Fruit fly (Drosophila melanogaster) whole organism, embryonic: Measurements from ENCODE around the gene Df31.

ENCODE experiments used
- Abd-B ChIP-seq: fragments of 200-800 bp; sonication (Bioruptor generic); optimal IDR thresholded peaks from 2 replicates; lab custom pipeline; 2018; ENCODE audit warnings: missing biosample characterization, mild to moderate bottlenecking, missing genetic modification characterization, moderate library complexity
- CG10654 ChIP-seq: fragments of 200-800 bp; sonication (Bioruptor generic); optimal IDR thresholded peaks from 2 replicates; lab custom pipeline; 2016; ENCODE audit warnings: missing biosample characterization, missing genetic modification characterization
- CG11398 ChIP-seq: fragments of 200-800 bp; sonication (Bioruptor generic); optimal IDR thresholded peaks from 2 replicates; lab custom pipeline; 2016; ENCODE audit warnings: missing biosample characterization, missing genetic modification characterization
- CG11696 ChIP-seq: fragments of 200-800 bp; sonication (Bioruptor generic); IDR thresholded peaks from 2 replicates; pipeline ENCODE4 v1.3.6; 2022; ENCODE audit warnings: missing biosample characterization, missing genetic modification characterization
- CG1233 ChIP-seq: fragments of 200-800 bp; sonication (Bioruptor generic); optimal IDR thresholded peaks from 4 replicates; lab custom pipeline; 2018; ENCODE audit warnings: missing biosample characterization, mild to moderate bottlenecking, missing genetic modification characterization
- CG14441 ChIP-seq: fragments of 200-800 bp; sonication (Bioruptor generic); IDR thresholded peaks from 2 replicates; pipeline ENCODE4 v1.3.6; 2022; ENCODE audit warnings: missing biosample characterization, missing genetic modification characterization
- CG17359 ChIP-seq: fragments of 200-800 bp; sonication (Bioruptor generic); optimal IDR thresholded peaks from 3 replicates; lab custom pipeline; 2018; ENCODE audit warnings: missing biosample characterization, mild to moderate bottlenecking, missing genetic modification characterization, moderate library complexity
- CG17802 ChIP-seq: fragments of 200-800 bp; sonication (Bioruptor generic); optimal IDR thresholded peaks from 2 replicates; lab custom pipeline; 2018; ENCODE audit warnings: missing biosample characterization, mild to moderate bottlenecking, missing genetic modification characterization, moderate library complexity
- CG18262 ChIP-seq: fragments of 200-800 bp; optimal IDR thresholded peaks from 3 replicates; lab custom pipeline; 2019; ENCODE audit warnings: missing biosample characterization, mild to moderate bottlenecking, missing genetic modification characterization, moderate library complexity
- CG2889 ChIP-seq: fragments of 200-800 bp; sonication (Bioruptor generic); IDR thresholded peaks from 3 replicates; pipeline ENCODE4 v1.3.6; 2022; ENCODE audit warnings: missing biosample characterization, missing genetic modification characterization
- CG33557 ChIP-seq: fragments of 200-800 bp; sonication (Bioruptor generic); optimal IDR thresholded peaks from 2 replicates; lab custom pipeline; 2019; ENCODE audit warnings: missing biosample characterization, mild to moderate bottlenecking, missing genetic modification characterization, moderate library complexity
- CG34422 ChIP-seq: fragments of 200-800 bp; sonication (Bioruptor generic); IDR thresholded peaks from 3 replicates; pipeline ENCODE4 v1.3.6; 2022; ENCODE audit warnings: missing biosample characterization, missing genetic modification characterization
- CG4404 ChIP-seq: fragments of 200-800 bp; sonication (Bioruptor generic); IDR thresholded peaks from 2 replicates; pipeline ENCODE4 v1.3.6; 2022; ENCODE audit warnings: missing biosample characterization, missing genetic modification characterization
- CG4617 ChIP-seq: fragments of 200-800 bp; sonication (Bioruptor generic); optimal IDR thresholded peaks from 3 replicates; lab custom pipeline; 2016; ENCODE audit warnings: missing biosample characterization, missing genetic modification characterization, borderline replicate concordance
- CG6765 ChIP-seq: fragments of 200-800 bp; sonication (Bioruptor generic); optimal IDR thresholded peaks from 3 replicates; lab custom pipeline; 2017; ENCODE audit warnings: missing biosample characterization, mild to moderate bottlenecking, missing genetic modification characterization
- CG8290 ChIP-seq, 3 experiments: fragments of 200-800 bp; sonication (Bioruptor generic); optimal IDR thresholded peaks; 2 replicates each; lab custom pipeline; 2016 to 2019; ENCODE audit warnings: missing biosample characterization in 3 of 3, missing genetic modification characterization in 3 of 3, mild to moderate bottlenecking in 2 of 3, moderate library complexity in 1 of 3
- CG8359 ChIP-seq: fragments of 200-800 bp; sonication (Bioruptor generic); optimal IDR thresholded peaks from 2 replicates; lab custom pipeline; 2017; ENCODE audit warnings: missing biosample characterization, mild to moderate bottlenecking, missing genetic modification characterization, borderline replicate concordance
- CTCF ChIP-seq: fragments of 200-800 bp; sonication (Bioruptor generic); optimal IDR thresholded peaks from 2 replicates; lab custom pipeline; 2017; ENCODE audit warnings: missing biosample characterization, mild to moderate bottlenecking, missing genetic modification characterization, moderate library complexity
- Dip3 ChIP-seq: fragments of 200-800 bp; sonication (Bioruptor generic); optimal IDR thresholded peaks from 3 replicates; lab custom pipeline; 2016; ENCODE audit warnings: missing biosample characterization, missing genetic modification characterization
- Dll ChIP-seq: fragments of 200-800 bp; sonication (Bioruptor generic); IDR thresholded peaks from 4 replicates; pipeline ENCODE4 v1.3.6; 2022; ENCODE audit warnings: missing biosample characterization, missing genetic modification characterization; ENCODE audit not compliant: partially characterized antibody
- Dp ChIP-seq: fragments of 200-800 bp; sonication (Bioruptor generic); optimal IDR thresholded peaks from 2 replicates; lab custom pipeline; 2018; ENCODE audit warnings: missing biosample characterization, mild to moderate bottlenecking, missing genetic modification characterization, moderate library complexity
- HLH3B ChIP-seq: fragments of 200-800 bp; sonication (Bioruptor generic); IDR thresholded peaks from 2 replicates; pipeline ENCODE4 v1.3.6; 2022; ENCODE audit warnings: missing biosample characterization, missing genetic modification characterization
- MESR4 ChIP-seq: fragments of 200-800 bp; sonication (Bioruptor generic); optimal IDR thresholded peaks from 2 replicates; lab custom pipeline; 2018; ENCODE audit warnings: missing biosample characterization, mild to moderate bottlenecking, missing genetic modification characterization, moderate library complexity
- Meics ChIP-seq: fragments of 200-800 bp; sonication (Bioruptor generic); optimal IDR thresholded peaks from 2 replicates; lab custom pipeline; 2017; ENCODE audit warnings: missing biosample characterization, mild to moderate bottlenecking, missing genetic modification characterization
- Oaz ChIP-seq: fragments of 200-800 bp; sonication (Bioruptor generic); IDR thresholded peaks from 2 replicates; pipeline ENCODE4 v1.3.6; 2022; ENCODE audit warnings: missing biosample characterization, missing genetic modification characterization
- PHDP ChIP-seq: fragments of 200-800 bp; sonication (Bioruptor generic); optimal IDR thresholded peaks from 3 replicates; lab custom pipeline; 2018; ENCODE audit warnings: missing biosample characterization, mild to moderate bottlenecking, missing genetic modification characterization, moderate library complexity
- Pdp1 ChIP-seq, 2 experiments: fragments of 200-800 bp; sonication (Bioruptor generic); optimal IDR thresholded peaks; 3 replicates each; lab custom pipeline; 2016; ENCODE audit warnings: missing biosample characterization in 2 of 2, missing genetic modification characterization in 2 of 2, mild to moderate bottlenecking in 1 of 2, moderate library complexity in 1 of 2
- Ptx1 ChIP-seq: fragments of 200-800 bp; sonication (Bioruptor generic); IDR thresholded peaks from 2 replicates; pipeline ENCODE4 v1.3.6; 2022; ENCODE audit warnings: missing biosample characterization, missing genetic modification characterization
- Side ChIP-seq: fragments of 200-800 bp; sonication (Bioruptor generic); optimal IDR thresholded peaks from 2 replicates; lab custom pipeline; 2016; ENCODE audit warnings: missing biosample characterization, missing genetic modification characterization
- Trl ChIP-seq, 3 experiments: fragments of >200 bp in 2 of 3; fragments of 200-800 bp in 1 of 3; sonication (Bioruptor generic) in 1 of 3; optimal IDR thresholded peaks; 2 replicates in 1 of 3; 3 replicates in 2 of 3; lab custom pipeline; 2016 to 2017; ENCODE audit warnings: missing biosample characterization in 1 of 3, missing genetic modification characterization in 1 of 3
- abd-A ChIP-seq: fragments of 200-800 bp; sonication (Bioruptor generic); optimal IDR thresholded peaks from 3 replicates; lab custom pipeline; 2019; ENCODE audit warnings: missing biosample characterization, mild to moderate bottlenecking, missing genetic modification characterization, moderate library complexity
- chinmo ChIP-seq: fragments of 200-800 bp; sonication (Bioruptor generic); IDR thresholded peaks from 4 replicates; pipeline ENCODE4 v1.3.6; 2022; ENCODE audit warnings: missing biosample characterization, missing genetic modification characterization; ENCODE audit not compliant: partially characterized antibody
- dan ChIP-seq: fragments of 200-800 bp; sonication (Bioruptor generic); IDR thresholded peaks from 2 replicates; pipeline ENCODE4 v1.3.6; 2022; ENCODE audit warnings: missing biosample characterization, missing genetic modification characterization
- fd96Cb ChIP-seq: fragments of 200-800 bp; sonication (Bioruptor generic); optimal IDR thresholded peaks from 2 replicates; lab custom pipeline; 2018; ENCODE audit warnings: missing biosample characterization, mild to moderate bottlenecking, missing genetic modification characterization, moderate library complexity
- grau ChIP-seq: fragments of 200-800 bp; optimal IDR thresholded peaks from 3 replicates; lab custom pipeline; 2019; ENCODE audit warnings: missing biosample characterization, mild to moderate bottlenecking, missing genetic modification characterization, moderate library complexity
- ham ChIP-seq: fragments of 200-800 bp; sonication (Bioruptor generic); IDR thresholded peaks from 2 replicates; pipeline ENCODE4 v1.3.6; 2022; ENCODE audit warnings: missing biosample characterization, missing genetic modification characterization
- ind ChIP-seq: fragments of 200-800 bp; sonication (Bioruptor generic); optimal IDR thresholded peaks from 3 replicates; lab custom pipeline; 2016; ENCODE audit warnings: missing biosample characterization, missing genetic modification characterization
- mld ChIP-seq: fragments of 200-800 bp; sonication (Bioruptor generic); IDR thresholded peaks from 3 replicates; pipeline ENCODE4 v1.3.6; 2022; ENCODE audit warnings: missing biosample characterization, missing genetic modification characterization; ENCODE audit not compliant: partially characterized antibody
- nerfin-1 ChIP-seq: fragments of 200-800 bp; sonication (Bioruptor generic); optimal IDR thresholded peaks from 3 replicates; lab custom pipeline; 2019; ENCODE audit warnings: missing biosample characterization, mild to moderate bottlenecking, missing genetic modification characterization, moderate library complexity
- pb ChIP-seq: fragments of 200-800 bp; sonication (Bioruptor generic); optimal IDR thresholded peaks from 3 replicates; lab custom pipeline; 2016; ENCODE audit warnings: missing biosample characterization, missing genetic modification characterization
- prd ChIP-seq, 3 experiments: fragments of >200 bp in 2 of 3; fragments of 200-800 bp in 1 of 3; sonication (Bioruptor generic) in 1 of 3; optimal IDR thresholded peaks in 2 of 3; IDR thresholded peaks in 1 of 3; 2 replicates in 2 of 3; 3 replicates in 1 of 3; pipeline versions ENCODE4 v1.3.6 to Lab custom; 2017 to 2022; ENCODE audit warnings: missing biosample characterization in 1 of 3, missing genetic modification characterization in 1 of 3
- salm ChIP-seq: fragments of 200-800 bp; sonication (Bioruptor generic); optimal IDR thresholded peaks from 2 replicates; lab custom pipeline; 2018; ENCODE audit warnings: missing biosample characterization, mild to moderate bottlenecking, missing genetic modification characterization
- shn ChIP-seq: fragments of 200-800 bp; sonication (Bioruptor generic); optimal IDR thresholded peaks from 3 replicates; lab custom pipeline; 2016; ENCODE audit warnings: missing biosample characterization, missing genetic modification characterization
- slbo ChIP-seq: fragments of 200-800 bp; sonication (Bioruptor generic); IDR thresholded peaks from 2 replicates; pipeline ENCODE4 v1.3.6; 2022; ENCODE audit warnings: missing biosample characterization, missing genetic modification characterization
- tio ChIP-seq: fragments of 200-800 bp; sonication (Bioruptor generic); optimal IDR thresholded peaks from 2 replicates; lab custom pipeline; 2017; ENCODE audit warnings: missing biosample characterization, missing genetic modification characterization, inconsistent platforms
- trem ChIP-seq: fragments of 200-800 bp; optimal IDR thresholded peaks from 3 replicates; lab custom pipeline; 2019; ENCODE audit warnings: missing biosample characterization, mild to moderate bottlenecking, missing genetic modification characterization, moderate library complexity
- tup ChIP-seq: fragments of 200-800 bp; sonication (Bioruptor generic); optimal IDR thresholded peaks from 2 replicates; lab custom pipeline; 2016; ENCODE audit warnings: missing biosample characterization, mild to moderate bottlenecking, missing genetic modification characterization, moderate library complexity
- tx ChIP-seq: fragments of 200-800 bp; sonication (Bioruptor generic); optimal IDR thresholded peaks from 2 replicates; lab custom pipeline; 2016; ENCODE audit warnings: missing biosample characterization, missing genetic modification characterization
- wor ChIP-seq: fragments of 200-800 bp; sonication (Bioruptor generic); IDR thresholded peaks from 2 replicates; pipeline ENCODE4 v1.3.6; 2022; ENCODE audit warnings: missing biosample characterization, missing genetic modification characterization

Gene Df31

dm6 chr2L:21657426-21657825, 27.7 kb upstream of the Df31 start (continued):
- TF ChIP-seq CG4617 (GFP tag; lab: Kevin White, UChicago), result peak; percentile 38
- no peak for TF ChIP-seq CG4404 (GFP tag; lab: Robert Waterston, UW)
- TF ChIP-seq CG14441, result peak; percentile 73; the same call in 1 of the 2 replicates
- TF ChIP-seq tup (GFP tag; lab: Kevin White, UChicago), result no peak
- TF ChIP-seq grau (tag; lab: Kevin White, UChicago), result peak; percentile 56
- TF ChIP-seq salm (tag; lab: Kevin White, UChicago), result peak; percentile 18
- peak; percentile 44 for TF ChIP-seq CG18262 (tag; lab: Kevin White, UChicago)
- TF ChIP-seq abd-A (tag; lab: Kevin White, UChicago), result no peak
- TF ChIP-seq CG8359 (GFP tag; lab: Kevin White, UChicago), result peak; percentile 12
- no peak for TF ChIP-seq CG33557 (GFP tag; lab: Kevin White, UChicago)
- TF ChIP-seq Oaz, result no peak
- TF ChIP-seq Abd-B (GFP tag; lab: Kevin White, UChicago), result no peak
- peak; percentile 39; the same call in 1 of the 4 replicates for TF ChIP-seq Dll (GFP tag; lab: Robert Waterston, UW)
- no peak for TF ChIP-seq MESR4
- peak; percentile 26; the same call in 1 of the 2 replicates for TF ChIP-seq wor (GFP tag; lab: Robert Waterston, UW)
- TF ChIP-seq CG11696 (GFP tag; lab: Robert Waterston, UW), result peak; percentile 36; the same call in 1 of the 2 replicates
- TF ChIP-seq Side (GFP tag; lab: Kevin White, UChicago), result peak; percentile 22
- TF ChIP-seq shn, result peak; percentile 78
- TF ChIP-seq prd (optimal IDR thresholded peaks at IDR 0.05; lab: Kevin White, UChicago), result no peak
- no peak; the same call in 2 of the 3 replicates for TF ChIP-seq prd (GFP tag; IDR thresholded peaks at IDR 0.05; lab: Robert Waterston, UW)
- TF ChIP-seq tx, result peak; percentile 64
- TF ChIP-seq Trl (optimal IDR thresholded peaks at IDR 0.05; lab: Kevin White, UChicago), result no peak
- TF ChIP-seq Trl (GFP tag; optimal IDR thresholded peaks at IDR 0.05; lab: Kevin White, UChicago), result peak; percentile 43
- TF ChIP-seq HLH3B (GFP tag; lab: Robert Waterston, UW), result peak; percentile 71; the same call in 1 of the 2 replicates
- TF ChIP-seq CG10654 (GFP tag; lab: Kevin White, UChicago), result peak; percentile 33
- no peak for TF ChIP-seq dan (GFP tag; lab: Robert Waterston, UW)
- peak; percentile 32 for TF ChIP-seq fd96Cb (tag; lab: Kevin White, UChicago)
- peak; percentile 69 for TF ChIP-seq Meics (GFP tag; lab: Kevin White, UChicago)
- peak; percentile 42 to 66 for TF ChIP-seq Pdp1 (GFP tag; optimal IDR thresholded peaks at IDR 0.05; lab: Kevin White, UChicago)
- peak; percentile 85 for TF ChIP-seq CG17802 (tag; lab: Kevin White, UChicago)
- TF ChIP-seq CTCF, result peak; percentile 36
- peak; percentile 13 for TF ChIP-seq CG11398 (GFP tag; lab: Kevin White, UChicago)
- 0 out of 4 replicates have a peak, but pooled peaks have one; percentile 26 for TF ChIP-seq chinmo (GFP tag; lab: Robert Waterston, UW)
- no peak for TF ChIP-seq CG34422 (GFP tag; lab: Robert Waterston, UW)
- TF ChIP-seq Ptx1 (GFP tag; lab: Robert Waterston, UW), result peak; percentile 74
- TF ChIP-seq PHDP (tag; lab: Kevin White, UChicago), result peak; percentile 57
- peak; percentile 50 for TF ChIP-seq pb
- peak; percentile 85 for TF ChIP-seq slbo (GFP tag; lab: Robert Waterston, UW)
- peak; percentile 37; the same call in 1 of the 3 replicates for TF ChIP-seq CG2889 (GFP tag; lab: Robert Waterston, UW)
- peak; percentile 44 for TF ChIP-seq trem (tag; lab: Kevin White, UChicago)
- no peak for TF ChIP-seq ham (GFP tag; lab: Robert Waterston, UW)
- peak; percentile 65 for TF ChIP-seq Dp
- peak; percentile 63 for TF ChIP-seq ind (GFP tag; lab: Kevin White, UChicago)
- TF ChIP-seq mld, result no peak
- TF ChIP-seq Dip3 (GFP tag; lab: Kevin White, UChicago), result peak; percentile 57
- peak; percentile 53 for TF ChIP-seq CG1233 (GFP tag; lab: Kevin White, UChicago)
- TF ChIP-seq tio (GFP tag; lab: Kevin White, UChicago), result peak; percentile 25
- peak; percentile 76 for TF ChIP-seq CG8290 (GFP tag; optimal IDR thresholded peaks at IDR 0.05; lab: Kevin White, UChicago)
- peak; percentile 75 to 76 for TF ChIP-seq CG8290 (tag; optimal IDR thresholded peaks at IDR 0.05; lab: Kevin White, UChicago)
- no peak for TF ChIP-seq nerfin-1 (tag; lab: Kevin White, UChicago)
- no peak for TF ChIP-seq CG6765
- TF ChIP-seq CG17359 (tag; lab: Kevin White, UChicago), result peak; percentile 47
